Worm (Caenorhabditis elegans) whole organism, midembryonic: ENCODE data around the gene dsh-1.

Experiments
- T22C8.4 ChIP-seq: fragments of 200-800 bp; sonication (Bioruptor generic); IDR thresholded peaks from 2 replicates; pipeline ENCODE4 v1.3.6; 2022; ENCODE audit warnings: missing genetic modification characterization, missing compliant biosample characterization
- cog-1 ChIP-seq: sonication (generic microtip); optimal IDR thresholded peaks from 2 replicates; lab custom pipeline; 2016; ENCODE audit warnings: missing genetic modification characterization, missing compliant biosample characterization
- flt-1 ChIP-seq: fragments of 200-800 bp; sonication (Bioruptor generic); IDR thresholded peaks from 2 replicates; pipeline ENCODE4 v1.3.6; 2022; ENCODE audit warnings: missing genetic modification characterization, missing compliant biosample characterization
- klf-2 ChIP-seq: fragments of 200-800 bp; sonication (Bioruptor generic); conservative IDR thresholded peaks from 2 replicates; pipeline ENCODE4 v1.3.6; 2022; ENCODE audit warnings: missing genetic modification reagents, missing genetic modification characterization, missing compliant biosample characterization
- med-1 ChIP-seq: sonication (generic microtip); optimal IDR thresholded peaks from 2 replicates; lab custom pipeline; 2017; ENCODE audit warnings: missing genetic modification characterization, mild to moderate bottlenecking, missing compliant biosample characterization, antibody characterized with exemption, missing genetic modification reagents; ENCODE audit not compliant: insufficient read depth
- ztf-23 ChIP-seq: fragments of 200-800 bp; sonication (Bioruptor generic); IDR thresholded peaks from 2 replicates; pipeline ENCODE4 v1.3.6; 2022; ENCODE audit warnings: missing genetic modification reagents, missing genetic modification characterization, missing compliant biosample characterization

ce11 chrII:5264650-5265049 is 39.5 kb upstream of the dsh-1 start:
- TF ChIP-seq flt-1 (GFP tag; lab: Robert Waterston, UW), result no peak
- TF ChIP-seq klf-2, result no peak
- TF ChIP-seq T22C8.4 (GFP tag; lab: Robert Waterston, UW), result no peak
- TF ChIP-seq cog-1 (tag; lab: Kevin White, UChicago), result no peak
- no peak for TF ChIP-seq med-1 (GFP tag; lab: Kevin White, UChicago)
- no peak for TF ChIP-seq ztf-23 (GFP tag; lab: Robert Waterston, UW)
